Fruit fly (Drosophila melanogaster): ENCODE results near the gene Josd.
A peak's percentile ranks its signal among the peaks of the same experiment; 100 is the strongest.

DNA sequence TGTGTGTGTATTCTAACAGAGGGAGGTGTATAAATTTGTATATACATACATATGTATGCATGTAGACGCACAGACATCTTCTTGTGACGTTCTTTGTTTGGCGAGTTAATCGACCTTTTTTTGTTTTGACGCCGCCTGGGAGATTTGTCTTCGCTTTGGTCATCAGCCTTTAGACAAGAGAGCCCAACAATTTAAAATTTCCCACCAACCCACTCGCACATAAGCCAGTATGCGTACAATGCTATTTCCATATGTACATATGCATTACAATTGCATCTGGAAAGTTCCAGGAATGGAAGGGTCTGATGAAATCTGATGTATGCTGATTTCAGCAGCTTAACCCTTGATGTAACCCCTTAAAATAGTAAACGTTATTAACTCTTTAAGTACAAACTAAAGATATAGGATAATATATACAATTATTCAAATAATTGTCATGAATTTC is 18.7 kb downstream of the Josd start, which contains the start of gene Ubi-p5E:
- no peak for TF ChIP-seq pad (GFP tag; optimal IDR thresholded peaks at IDR 0.05)
- no peak for TF ChIP-seq CG11617 (GFP tag; optimal IDR thresholded peaks at IDR 0.05)
- TF ChIP-seq CG14711 (tag; optimal IDR thresholded peaks at IDR 0.05), result no peak
- no peak for TF ChIP-seq Hr96 (GFP tag; optimal IDR thresholded peaks at IDR 0.05)
- TF ChIP-seq tj (GFP tag; optimal IDR thresholded peaks at IDR 0.05), result peak; percentile 71
- TF ChIP-seq ovo (GFP tag; optimal IDR thresholded peaks at IDR 0.05), result no peak
- TF ChIP-seq kay (GFP tag; ENCODE audit: borderline replicate concordance), result no peak
- no peak for TF ChIP-seq bab1 (GFP tag; optimal IDR thresholded peaks at IDR 0.05)

Data from whole organism, adult.